Worm (Caenorhabditis elegans) whole organism, mixed stage, embryonic: ENCODE results near the gene F58F12.1.

ENCODE experiments used
- blmp-1 ChIP-seq: fragments of 150-350 bp; optimal IDR thresholded peaks from 2 replicates; lab custom pipeline; 2014; ENCODE audit warnings: missing biosample characterization, missing genetic modification characterization
- cnd-1 ChIP-seq: fragments of 200-800 bp; sonication (Bioruptor generic); optimal IDR thresholded peaks from 2 replicates; lab custom pipeline; 2018; ENCODE audit warnings: mild to moderate bottlenecking, missing genetic modification characterization, missing compliant biosample characterization
- lsy-2 ChIP-seq: fragments of 150-350 bp; optimal IDR thresholded peaks from 2 replicates; lab custom pipeline; 2014; ENCODE audit warnings: missing biosample characterization, missing genetic modification characterization
- tbx-8 ChIP-seq: fragments of 200-800 bp; sonication (Bioruptor generic); optimal IDR thresholded peaks from 2 replicates; lab custom pipeline; 2018; ENCODE audit warnings: mild to moderate bottlenecking, missing genetic modification characterization, moderate library complexity, missing compliant biosample characterization
- unc-120 ChIP-seq: sonication (generic microtip); optimal IDR thresholded peaks from 2 replicates; lab custom pipeline; 2017; ENCODE audit warnings: missing genetic modification characterization, missing compliant biosample characterization; ENCODE audit not compliant: poor library complexity, severe bottlenecking
- zip-8 ChIP-seq: fragments of 150-350 bp; optimal IDR thresholded peaks from 2 replicates; lab custom pipeline; 2014; ENCODE audit warnings: missing biosample characterization, missing genetic modification characterization

ce11 chrII:6401649-6402048 is 18.2 kb downstream of the F58F12.1 start, which contains the start of gene btb-2:
- TF ChIP-seq lsy-2 (tag; lab: Kevin White, UChicago) = no peak
- no peak for TF ChIP-seq unc-120 (tag; lab: Kevin White, UChicago)
- no peak for TF ChIP-seq tbx-8 (GFP tag; lab: Kevin White, UChicago)
- no peak for TF ChIP-seq zip-8 (tag; lab: Kevin White, UChicago)
- TF ChIP-seq blmp-1 (tag; lab: Kevin White, UChicago) = no peak
- TF ChIP-seq cnd-1 (tag; lab: Kevin White, UChicago) = no peak
